Worm (Caenorhabditis elegans) whole organism, mixed stage, embryonic: Measurements from ENCODE around the gene Y46G5A.8.
"Not testable (repeated sequence)": the region's sequence is repeated elsewhere in the genome, so short reads cannot be mapped to it uniquely, and the experiment has no call there.

Experiments
- ces-1 ChIP-seq: fragments of 150-350 bp; optimal IDR thresholded peaks from 2 replicates; lab custom pipeline; 2014; ENCODE audit warnings: missing biosample characterization, missing genetic modification reagents, missing genetic modification characterization
- elt-1 ChIP-seq: sonication (generic microtip); optimal IDR thresholded peaks from 2 replicates; lab custom pipeline; 2017; ENCODE audit warnings: missing genetic modification characterization, mild to moderate bottlenecking, missing compliant biosample characterization, antibody characterized with exemption, moderate library complexity, borderline replicate concordance; ENCODE audit not compliant: insufficient read depth
- flh-1 ChIP-seq: fragments of 200-800 bp; sonication (Bioruptor generic); optimal IDR thresholded peaks from 2 replicates; lab custom pipeline; 2018; ENCODE audit warnings: mild to moderate bottlenecking, missing genetic modification characterization, moderate library complexity, missing compliant biosample characterization
- lsy-2 ChIP-seq: fragments of 150-350 bp; optimal IDR thresholded peaks from 2 replicates; lab custom pipeline; 2014; ENCODE audit warnings: missing biosample characterization, missing genetic modification characterization
- mab-5 ChIP-seq: fragments of 150-350 bp; optimal IDR thresholded peaks from 2 replicates; lab custom pipeline; 2014; ENCODE audit warnings: missing biosample characterization, missing genetic modification characterization
- nhr-12 ChIP-seq: fragments of 150-350 bp; optimal IDR thresholded peaks from 2 replicates; lab custom pipeline; 2014; ENCODE audit warnings: missing biosample characterization, missing genetic modification characterization
- nhr-237 ChIP-seq: fragments of 150-350 bp; optimal IDR thresholded peaks from 2 replicates; lab custom pipeline; 2014; ENCODE audit warnings: missing biosample characterization, missing genetic modification characterization
- pha-4 ChIP-seq: fragments of 150-350 bp; optimal IDR thresholded peaks from 2 replicates; lab custom pipeline; 2018; ENCODE audit warnings: missing biosample characterization, missing genetic modification reagents, missing genetic modification characterization
- sem-2 ChIP-seq: fragments of 200-800 bp; sonication (Bioruptor generic); optimal IDR thresholded peaks from 2 replicates; lab custom pipeline; 2018; ENCODE audit warnings: mild to moderate bottlenecking, missing genetic modification characterization, missing compliant biosample characterization
- sptf-1 ChIP-seq: sonication (generic microtip); optimal IDR thresholded peaks from 2 replicates; lab custom pipeline; 2017; ENCODE audit warnings: mild to moderate bottlenecking, missing genetic modification characterization, moderate library complexity, missing compliant biosample characterization
- unc-120 ChIP-seq: sonication (generic microtip); optimal IDR thresholded peaks from 2 replicates; lab custom pipeline; 2017; ENCODE audit warnings: missing genetic modification characterization, missing compliant biosample characterization; ENCODE audit not compliant: poor library complexity, severe bottlenecking
- unc-39 ChIP-seq: fragments of 150-350 bp; optimal IDR thresholded peaks from 2 replicates; lab custom pipeline; 2014; ENCODE audit warnings: missing biosample characterization, missing genetic modification characterization
- unc-62 ChIP-seq: fragments of 150-350 bp; optimal IDR thresholded peaks from 2 replicates; lab custom pipeline; 2014; ENCODE audit warnings: missing biosample characterization, missing genetic modification reagents, missing genetic modification characterization
- ztf-11 ChIP-seq: fragments of 150-350 bp; optimal IDR thresholded peaks from 2 replicates; lab custom pipeline; 2014; ENCODE audit warnings: missing biosample characterization, missing genetic modification characterization

- TF ChIP-seq sptf-1; nhr-12 (tag; lab: Kevin White, UChicago); nhr-237 (tag; lab: Kevin White, UChicago); unc-120; lsy-2; pha-4 (tag; lab: Kevin White, UChicago); flh-1 (GFP tag; lab: Kevin White, UChicago); sem-2 (GFP tag; lab: Kevin White, UChicago); unc-39 (tag; lab: Kevin White, UChicago); unc-62 (GFP tag; lab: Kevin White, UChicago); ces-1 (GFP tag; lab: Kevin White, UChicago); ztf-11; mab-5 (tag; lab: Kevin White, UChicago); elt-1 (tag; lab: Kevin White, UChicago): not testable (repeated sequence)
Observed at ce11 chrII:12753725-12754124, 2.4 kb upstream of the Y46G5A.8 start, which contains the start of gene Y46G5A.39.
